Worm (Caenorhabditis elegans): Measurements from ENCODE around the gene T24E12.1.

DNA sequence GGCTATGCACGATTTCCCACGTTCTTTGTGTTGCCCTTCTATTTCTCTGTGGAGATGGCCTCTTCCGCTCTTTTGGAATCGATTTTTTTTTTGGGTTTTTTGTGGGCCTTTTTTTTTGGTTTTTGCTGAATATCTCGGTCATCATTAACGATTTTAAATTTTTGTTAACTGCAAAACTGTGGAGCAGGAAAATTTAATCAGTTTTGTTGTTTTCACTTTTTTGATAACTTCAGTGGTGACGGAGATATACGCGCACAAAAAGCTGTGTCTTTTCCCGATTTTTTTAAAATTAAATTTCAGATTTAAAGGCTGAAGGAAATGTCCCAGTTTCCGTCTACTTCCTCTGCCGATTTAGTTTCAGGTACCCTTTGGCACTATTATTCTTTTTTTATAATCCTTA, at the start of gene T24E12.1:
- TF ChIP-seq tbx-37 (GFP tag; conservative IDR thresholded peaks at IDR 0.05) (no peak), ets-7 (tag; optimal IDR thresholded peaks at IDR 0.05) (no peak), F13C5.2 (tag; optimal IDR thresholded peaks at IDR 0.05) (no peak), ceh-36 (tag; optimal IDR thresholded peaks at IDR 0.05) (no peak), ama-1 (optimal IDR thresholded peaks at IDR 0.05) (no peak), flt-1 (GFP tag; IDR thresholded peaks at IDR 0.05) (no peak)
